Worm (Caenorhabditis elegans) whole organism, L4 larva: ENCODE data around the gene C01G5.5.

Experiments
- F26F4.8 ChIP-seq: fragments of 200-800 bp; sonication (Bioruptor generic); conservative IDR thresholded peaks from 2 replicates; pipeline ENCODE4 v1.3.6; 2022; ENCODE audit warnings: missing genetic modification characterization, missing compliant biosample characterization
- F44E2.7 ChIP-seq: fragments of 200-800 bp; sonication (Bioruptor generic); IDR thresholded peaks from 2 replicates; pipeline ENCODE4 v2.1.2; 2022; ENCODE audit warnings: missing genetic modification characterization, missing compliant biosample characterization
- Y5F2A.4 ChIP-seq: fragments of 200-800 bp; sonication (Bioruptor generic); optimal IDR thresholded peaks from 2 replicates; lab custom pipeline; 2018; ENCODE audit warnings: mild to moderate bottlenecking, missing genetic modification characterization, missing compliant biosample characterization
- ceh-62 ChIP-seq: sonication (generic microtip); optimal IDR thresholded peaks from 2 replicates; lab custom pipeline; 2017; ENCODE audit warnings: missing biosample characterization, missing genetic modification characterization
- lin-15B ChIP-seq: fragments of 150-350 bp; sonication (generic microtip); optimal IDR thresholded peaks from 3 replicates; lab custom pipeline; 2014; ENCODE audit warnings: missing biosample characterization, missing genetic modification characterization
- nhr-77 ChIP-seq: fragments of 150-350 bp; optimal IDR thresholded peaks from 2 replicates; lab custom pipeline; 2014; ENCODE audit warnings: missing biosample characterization, missing genetic modification characterization
- saeg-2 ChIP-seq: fragments of 200-800 bp; sonication (Bioruptor generic); IDR thresholded peaks from 2 replicates; pipeline ENCODE4 v1.3.6; 2022; ENCODE audit warnings: missing genetic modification reagents, missing genetic modification characterization, missing compliant biosample characterization
- sdz-12 ChIP-seq: fragments of 200-800 bp; sonication (Bioruptor generic); optimal IDR thresholded peaks from 2 replicates; lab custom pipeline; 2018; ENCODE audit warnings: mild to moderate bottlenecking, missing genetic modification characterization, missing compliant biosample characterization
- skn-1 ChIP-seq: fragments of 150-350 bp; optimal IDR thresholded peaks from 2 replicates; lab custom pipeline; 2014; ENCODE audit warnings: missing biosample characterization, missing genetic modification characterization
- zip-11 ChIP-seq: fragments of 200-800 bp; sonication (Bioruptor generic); IDR thresholded peaks from 2 replicates; pipeline ENCODE4 v1.3.6; 2022; ENCODE audit warnings: missing genetic modification characterization, missing compliant biosample characterization

ce11 chrIV:6502725-6503124, 21.7 kb upstream of the C01G5.5 start:
- TF ChIP-seq Y5F2A.4 (GFP tag; lab: Kevin White, UChicago), result no peak
- TF ChIP-seq skn-1 (tag; lab: Kevin White, UChicago), result no peak
- TF ChIP-seq nhr-77 (tag; lab: Kevin White, UChicago), result no peak
- no peak for TF ChIP-seq F26F4.8
- no peak for TF ChIP-seq lin-15B (tag; lab: Kevin White, UChicago)
- no peak for TF ChIP-seq ceh-62 (tag; lab: Kevin White, UChicago)
- TF ChIP-seq sdz-12 (GFP tag; lab: Kevin White, UChicago), result no peak
- no peak for TF ChIP-seq F44E2.7 (GFP tag; lab: Robert Waterston, UW)
- no peak for TF ChIP-seq zip-11
- no peak for TF ChIP-seq saeg-2 (GFP tag; lab: Robert Waterston, UW)
